Fruit fly (Drosophila melanogaster) whole organism, embryonic: ENCODE data around the gene CG16984.

Experiments used
- Abd-B ChIP-seq: fragments of 200-800 bp; sonication (Bioruptor generic); optimal IDR thresholded peaks from 2 replicates; lab custom pipeline; 2018; ENCODE audit warnings: missing biosample characterization, mild to moderate bottlenecking, missing genetic modification characterization, moderate library complexity
- Bdp1 ChIP-seq: fragments of 200-800 bp; sonication (Bioruptor generic); optimal IDR thresholded peaks from 3 replicates; lab custom pipeline; 2016; ENCODE audit warnings: missing biosample characterization, missing genetic modification characterization
- CG10209 ChIP-seq: fragments of 200-800 bp; sonication (Bioruptor generic); optimal IDR thresholded peaks from 3 replicates; lab custom pipeline; 2017; ENCODE audit warnings: missing biosample characterization, mild to moderate bottlenecking, missing genetic modification characterization, missing genetic modification reagents
- CG10959 ChIP-seq: fragments of 200-800 bp; sonication (Bioruptor generic); IDR thresholded peaks from 2 replicates; pipeline ENCODE4 v1.3.6; 2022; ENCODE audit warnings: missing biosample characterization, missing genetic modification characterization
- CG10979 ChIP-seq: fragments of 200-800 bp; sonication (Bioruptor generic); optimal IDR thresholded peaks from 2 replicates; lab custom pipeline; 2018; ENCODE audit warnings: missing biosample characterization, mild to moderate bottlenecking, missing genetic modification characterization, moderate library complexity
- CG11560 ChIP-seq: fragments of 200-800 bp; sonication (Bioruptor generic); IDR thresholded peaks from 3 replicates; pipeline ENCODE4 v1.3.6; 2022; ENCODE audit warnings: missing biosample characterization, missing genetic modification characterization
- CG11723 ChIP-seq: fragments of 200-800 bp; sonication (Bioruptor generic); optimal IDR thresholded peaks from 2 replicates; lab custom pipeline; 2017; ENCODE audit warnings: missing biosample characterization, mild to moderate bottlenecking, missing genetic modification characterization
- CG12744 ChIP-seq: fragments of 200-800 bp; sonication (Bioruptor generic); optimal IDR thresholded peaks from 2 replicates; lab custom pipeline; 2016; ENCODE audit warnings: missing biosample characterization, missing genetic modification characterization
- CG13624 ChIP-seq: fragments of 200-800 bp; sonication (Bioruptor generic); optimal IDR thresholded peaks from 2 replicates; lab custom pipeline; 2016; ENCODE audit warnings: missing biosample characterization, missing genetic modification characterization
- CG1647 ChIP-seq: fragments of 200-800 bp; sonication (Bioruptor generic); optimal IDR thresholded peaks from 3 replicates; lab custom pipeline; 2016; ENCODE audit warnings: missing biosample characterization, missing genetic modification characterization
- CG17186 ChIP-seq: fragments of 200-800 bp; sonication (Bioruptor generic); optimal IDR thresholded peaks from 3 replicates; lab custom pipeline; 2017; ENCODE audit warnings: missing biosample characterization, missing genetic modification reagents, missing genetic modification characterization
- CG17328 ChIP-seq: fragments of 200-800 bp; sonication (Bioruptor generic); IDR thresholded peaks from 2 replicates; pipeline ENCODE4 v1.3.6; 2022; ENCODE audit warnings: missing biosample characterization, missing genetic modification characterization
- CG17361 ChIP-seq: fragments of 200-800 bp; sonication (Bioruptor generic); IDR thresholded peaks from 3 replicates; pipeline ENCODE4 v1.3.6; 2022; ENCODE audit warnings: missing biosample characterization, missing genetic modification characterization
- CG3407 ChIP-seq: fragments of 200-800 bp; sonication (Bioruptor generic); optimal IDR thresholded peaks from 2 replicates; lab custom pipeline; 2018; ENCODE audit warnings: missing biosample characterization, mild to moderate bottlenecking, missing genetic modification characterization
- CG6689 ChIP-seq: fragments of 200-800 bp; sonication (Bioruptor generic); IDR thresholded peaks from 2 replicates; pipeline ENCODE4 v1.3.6; 2022; ENCODE audit warnings: missing biosample characterization, missing genetic modification characterization
- CG7372 ChIP-seq: fragments of 200-800 bp; sonication (Bioruptor generic); IDR thresholded peaks from 2 replicates; pipeline ENCODE4 v1.3.6; 2022; ENCODE audit warnings: missing biosample characterization, missing genetic modification characterization
- CG7745 ChIP-seq: fragments of 200-800 bp; sonication (Bioruptor generic); optimal IDR thresholded peaks from 2 replicates; lab custom pipeline; 2018; ENCODE audit warnings: missing biosample characterization, mild to moderate bottlenecking, missing genetic modification characterization, moderate library complexity
- CkIIα-i1 ChIP-seq: fragments of 200-800 bp; sonication (Bioruptor generic); IDR thresholded peaks from 2 replicates; pipeline ENCODE4 v1.3.6; 2022; ENCODE audit warnings: missing biosample characterization, missing genetic modification characterization
- D19B ChIP-seq: fragments of 200-800 bp; sonication (Bioruptor generic); optimal IDR thresholded peaks from 2 replicates; lab custom pipeline; 2017; ENCODE audit warnings: missing biosample characterization, mild to moderate bottlenecking, missing genetic modification characterization
- E2f1 ChIP-seq: fragments of 200-800 bp; sonication (Bioruptor generic); IDR thresholded peaks from 2 replicates; pipeline ENCODE4 v1.3.6; 2022; ENCODE audit warnings: missing biosample characterization, missing genetic modification characterization
- Hey ChIP-seq: fragments of 200-800 bp; sonication (Bioruptor generic); optimal IDR thresholded peaks from 3 replicates; lab custom pipeline; 2018; ENCODE audit warnings: missing biosample characterization, mild to moderate bottlenecking, missing genetic modification characterization
- Lpt ChIP-seq: fragments of >200 bp; optimal IDR thresholded peaks from 2 replicates; lab custom pipeline; 2018; ENCODE audit warnings: missing biosample characterization, missing genetic modification characterization
- MBD-R2 ChIP-seq: fragments of 200-800 bp; sonication (Bioruptor generic); IDR thresholded peaks from 2 replicates; pipeline ENCODE4 v1.3.6; 2022; ENCODE audit warnings: missing biosample characterization, missing genetic modification characterization
- NC2α ChIP-seq: fragments of 200-800 bp; sonication (Bioruptor generic); optimal IDR thresholded peaks from 2 replicates; lab custom pipeline; 2016; ENCODE audit warnings: missing biosample characterization, missing genetic modification characterization
- Stat92E ChIP-seq, 3 experiments: fragments of >200 bp in 2 of 3; fragments of 200-800 bp in 1 of 3; sonication (Bioruptor generic) in 1 of 3; optimal IDR thresholded peaks; 2 replicates each; lab custom pipeline; 2017 to 2019; ENCODE audit warnings: missing biosample characterization in 3 of 3, missing genetic modification characterization in 3 of 3, mild to moderate bottlenecking in 1 of 3, moderate library complexity in 1 of 3
- Xrp1 ChIP-seq: fragments of 200-800 bp; sonication (Bioruptor generic); IDR thresholded peaks from 2 replicates; pipeline ENCODE4 v1.3.6; 2022; ENCODE audit warnings: missing biosample characterization, missing genetic modification characterization
- abd-A ChIP-seq: fragments of 200-800 bp; sonication (Bioruptor generic); optimal IDR thresholded peaks from 3 replicates; lab custom pipeline; 2019; ENCODE audit warnings: missing biosample characterization, mild to moderate bottlenecking, missing genetic modification characterization, moderate library complexity
- ac ChIP-seq: fragments of 200-800 bp; sonication (Bioruptor generic); optimal IDR thresholded peaks from 3 replicates; lab custom pipeline; 2017; ENCODE audit warnings: missing biosample characterization, mild to moderate bottlenecking, missing genetic modification characterization
- cas ChIP-seq: fragments of 200-800 bp; sonication (Bioruptor generic); IDR thresholded peaks from 2 replicates; pipeline ENCODE4 v1.3.6; 2022; ENCODE audit warnings: missing biosample characterization, missing genetic modification characterization
- crc ChIP-seq: fragments of 200-800 bp; sonication (Bioruptor generic); optimal IDR thresholded peaks from 2 replicates; lab custom pipeline; 2016; ENCODE audit warnings: missing biosample characterization, missing genetic modification characterization
- dm ChIP-seq: fragments of 200-800 bp; sonication (Bioruptor generic); optimal IDR thresholded peaks from 3 replicates; lab custom pipeline; 2016; ENCODE audit warnings: missing biosample characterization, missing genetic modification characterization
- dmrt99B ChIP-seq: fragments of 200-800 bp; sonication (Bioruptor generic); optimal IDR thresholded peaks from 2 replicates; lab custom pipeline; 2018; ENCODE audit warnings: missing biosample characterization, mild to moderate bottlenecking, missing genetic modification characterization, moderate library complexity
- h ChIP-seq: fragments of >200 bp; optimal IDR thresholded peaks from 2 replicates; lab custom pipeline; 2017
- hbn ChIP-seq: fragments of 200-800 bp; sonication (Bioruptor generic); IDR thresholded peaks from 2 replicates; pipeline ENCODE4 v1.3.6; 2022; ENCODE audit warnings: missing biosample characterization, missing genetic modification characterization; ENCODE audit not compliant: partially characterized antibody
- hkb ChIP-seq, 2 experiments: fragments of 200-800 bp in 1 of 2; fragments of >200 bp in 1 of 2; sonication (Bioruptor generic) in 1 of 2; IDR thresholded peaks in 1 of 2; optimal IDR thresholded peaks in 1 of 2; 2 replicates each; pipeline versions ENCODE4 v1.3.6 to Lab custom; 2017 to 2022; ENCODE audit warnings: missing biosample characterization in 1 of 2, missing genetic modification characterization in 1 of 2
- insv ChIP-seq, 2 experiments: fragments of 200-800 bp; sonication (Bioruptor generic); optimal IDR thresholded peaks; 3 replicates each; lab custom pipeline; 2016 to 2018; ENCODE audit warnings: missing biosample characterization in 2 of 2, missing genetic modification characterization in 2 of 2
- inv ChIP-seq: fragments of 200-800 bp; sonication (Bioruptor generic); IDR thresholded peaks from 2 replicates; pipeline ENCODE4 v1.3.6; 2022; ENCODE audit warnings: missing biosample characterization, missing genetic modification characterization; ENCODE audit not compliant: partially characterized antibody
- kay ChIP-seq: fragments of 200-800 bp; sonication (Bioruptor generic); optimal IDR thresholded peaks from 2 replicates; lab custom pipeline; 2016; ENCODE audit warnings: missing biosample characterization, missing genetic modification characterization
- ken ChIP-seq: fragments of 200-800 bp; sonication (Bioruptor generic); IDR thresholded peaks from 3 replicates; pipeline ENCODE4 v1.3.6; 2022; ENCODE audit warnings: missing biosample characterization, missing genetic modification characterization
- lbe ChIP-seq: fragments of 200-800 bp; sonication (Bioruptor generic); optimal IDR thresholded peaks from 2 replicates; lab custom pipeline; 2016; ENCODE audit warnings: missing biosample characterization, mild to moderate bottlenecking, missing genetic modification characterization
- lola ChIP-seq, 3 experiments: fragments of >200 bp in 2 of 3; fragments of 200-800 bp in 1 of 3; sonication (Bioruptor generic) in 1 of 3; optimal IDR thresholded peaks; 2 replicates each; lab custom pipeline; 2017 to 2019; ENCODE audit warnings: missing biosample characterization in 3 of 3, missing genetic modification characterization in 3 of 3, mild to moderate bottlenecking in 1 of 3, moderate library complexity in 1 of 3
- nerfin-2 ChIP-seq: fragments of 200-800 bp; sonication (Bioruptor generic); IDR thresholded peaks from 2 replicates; pipeline ENCODE4 v1.3.6; 2022; ENCODE audit warnings: missing biosample characterization, missing genetic modification characterization; ENCODE audit not compliant: partially characterized antibody
- peb ChIP-seq: fragments of 200-800 bp; sonication (Bioruptor generic); IDR thresholded peaks from 2 replicates; pipeline ENCODE4 v1.3.6; 2022; ENCODE audit warnings: missing biosample characterization, missing genetic modification characterization
- prd ChIP-seq, 3 experiments: fragments of >200 bp in 2 of 3; fragments of 200-800 bp in 1 of 3; sonication (Bioruptor generic) in 1 of 3; optimal IDR thresholded peaks in 2 of 3; IDR thresholded peaks in 1 of 3; 2 replicates in 2 of 3; 3 replicates in 1 of 3; pipeline versions ENCODE4 v1.3.6 to Lab custom; 2017 to 2022; ENCODE audit warnings: missing biosample characterization in 1 of 3, missing genetic modification characterization in 1 of 3
- stwl ChIP-seq: fragments of 200-800 bp; sonication (Bioruptor generic); optimal IDR thresholded peaks from 3 replicates; lab custom pipeline; 2018; ENCODE audit warnings: missing biosample characterization, mild to moderate bottlenecking, missing genetic modification characterization, moderate library complexity
- tio ChIP-seq: fragments of 200-800 bp; sonication (Bioruptor generic); optimal IDR thresholded peaks from 2 replicates; lab custom pipeline; 2017; ENCODE audit warnings: missing biosample characterization, missing genetic modification characterization, inconsistent platforms
- tup ChIP-seq: fragments of 200-800 bp; sonication (Bioruptor generic); optimal IDR thresholded peaks from 2 replicates; lab custom pipeline; 2016; ENCODE audit warnings: missing biosample characterization, mild to moderate bottlenecking, missing genetic modification characterization, moderate library complexity

Gene CG16984

DNA sequence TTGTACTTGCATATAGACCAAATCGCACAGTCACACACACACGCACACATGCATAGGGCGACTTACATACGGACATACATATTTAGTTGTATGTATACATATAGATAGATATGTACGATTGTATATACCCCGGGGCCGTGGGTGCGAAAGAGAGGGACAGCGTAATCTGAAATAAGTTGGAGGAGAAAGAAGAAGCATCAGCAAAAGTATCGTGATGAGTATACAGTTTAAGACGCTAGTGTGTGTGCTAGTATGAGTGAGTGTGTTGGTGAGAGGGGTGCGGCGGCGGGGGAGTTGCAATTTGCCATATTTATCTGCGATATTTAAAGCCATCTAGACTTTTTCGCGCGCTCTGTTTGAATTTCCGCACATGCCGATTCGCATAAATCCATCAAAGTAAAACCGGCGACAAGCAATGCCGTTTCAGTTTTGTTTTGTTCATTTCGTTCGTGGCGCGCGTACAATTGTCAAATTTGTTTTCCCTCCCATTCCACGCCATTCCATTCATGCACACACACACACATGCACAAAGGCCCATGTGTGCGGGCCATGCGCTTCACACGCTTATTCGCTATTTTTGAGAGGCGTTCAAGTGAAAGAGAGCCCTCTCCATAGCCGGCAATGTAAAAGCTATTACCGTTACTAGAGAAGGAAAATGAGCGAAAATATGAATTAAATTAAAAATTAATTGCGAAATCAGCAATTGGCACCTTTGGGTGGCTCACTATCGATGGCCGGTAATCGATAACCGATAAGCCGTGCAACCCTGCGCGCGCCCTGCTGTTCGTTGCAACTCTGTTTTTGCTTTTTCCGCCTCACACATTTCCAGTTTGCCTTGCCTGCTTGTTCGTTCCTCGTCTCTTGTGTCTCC lies 39.6 kb downstream of the CG16984 start (continued):
- TF ChIP-seq CG7745 (no peak), E2f1 (peak; percentile 77), CG10959 (GFP tag; lab: Robert Waterston, UW) (0 out of 2 replicates have a peak, but pooled peaks have one; percentile 14), hbn (GFP tag; lab: Robert Waterston, UW) (peak; percentile 55), CG10209 (GFP tag; lab: Kevin White, UChicago) (peak; percentile 76), Hey (tag; lab: Kevin White, UChicago) (peak; percentile 87), CG17186 (GFP tag; lab: Kevin White, UChicago) (peak; percentile 98), CG6689 (GFP tag; lab: Robert Waterston, UW) (peak; percentile 61), tup (GFP tag; lab: Kevin White, UChicago) (peak; percentile 42), crc (GFP tag; lab: Kevin White, UChicago) (peak; percentile 67), dm (GFP tag; lab: Kevin White, UChicago) (peak; percentile 93), CG12744 (GFP tag; lab: Kevin White, UChicago) (peak; percentile 60), abd-A (tag; lab: Kevin White, UChicago) (no peak), MBD-R2 (GFP tag; lab: Robert Waterston, UW) (peak; percentile 67), dmrt99B (tag; lab: Kevin White, UChicago) (peak; percentile 66), cas (GFP tag; lab: Robert Waterston, UW) (peak; percentile 74; the same call in 1 of the 2 replicates), Stat92E (GFP tag; optimal IDR thresholded peaks at IDR 0.05; lab: Kevin White, UChicago) (no peak), Xrp1 (GFP tag; lab: Robert Waterston, UW) (peak; percentile 65), hkb (optimal IDR thresholded peaks at IDR 0.05; lab: Kevin White, UChicago) (no peak), hkb (GFP tag; IDR thresholded peaks at IDR 0.05; lab: Robert Waterston, UW) (peak; percentile 78), lola (GFP tag; optimal IDR thresholded peaks at IDR 0.05; lab: Kevin White, UChicago) (peak in 2 of 3 experiments; percentile 47 to 53), NC2α (GFP tag; lab: Kevin White, UChicago) (peak; percentile 73), ken (peak; percentile 78; the same call in 2 of the 3 replicates), h (lab: Kevin White, UChicago) (no peak), CkIIα-i1 (GFP tag; lab: Robert Waterston, UW) (no peak), nerfin-2 (GFP tag; lab: Robert Waterston, UW) (peak; percentile 70), kay (GFP tag; lab: Kevin White, UChicago) (no peak), CG11560 (tag; lab: Robert Waterston, UW) (0 out of 3 replicates have a peak, but pooled peaks have one; percentile 42), inv (GFP tag; lab: Robert Waterston, UW) (peak; percentile 71), D19B (peak; percentile 50), Lpt (no peak), CG7372 (GFP tag; lab: Robert Waterston, UW) (peak; percentile 70; the same call in 1 of the 2 replicates), ac (GFP tag; lab: Kevin White, UChicago) (peak; percentile 86), CG10979 (peak; percentile 67), CG13624 (GFP tag; lab: Kevin White, UChicago) (peak; percentile 81), Abd-B (GFP tag; lab: Kevin White, UChicago) (no peak), insv (GFP tag; optimal IDR thresholded peaks at IDR 0.05; lab: Kevin White, UChicago) (peak in 1 of 2 experiments; percentile 84), stwl (tag; lab: Kevin White, UChicago) (peak; percentile 95), tio (no peak), Bdp1 (peak; percentile 61), peb (peak; percentile 51; the same call in 1 of the 2 replicates), CG3407 (GFP tag; lab: Kevin White, UChicago) (peak; percentile 82), CG17328 (peak; percentile 83), CG17361 (GFP tag; lab: Robert Waterston, UW) (peak; percentile 67), CG11723 (GFP tag; lab: Kevin White, UChicago) (peak; percentile 88), lbe (peak; percentile 76), prd (optimal IDR thresholded peaks at IDR 0.05; lab: Kevin White, UChicago) (no peak), prd (GFP tag; IDR thresholded peaks at IDR 0.05; lab: Robert Waterston, UW) (peak; percentile 46; the same call in 1 of the 3 replicates), CG1647 (GFP tag; lab: Kevin White, UChicago) (peak; percentile 61)
